Fruit fly (Drosophila melanogaster): ENCODE measurements around the gene CG10375.
A peak's percentile ranks its signal among the peaks of the same experiment; 100 is the strongest.

Gene CG10375

dm6 chr3R:23767417-23767853, at the start of gene CG10375, which contains the start of gene CG10214 (continued):
- TF ChIP-seq CG17829 (tag; optimal IDR thresholded peaks at IDR 0.05) (peak; percentile 81), CG4820 (GFP tag; optimal IDR thresholded peaks at IDR 0.05) (peak; percentile 70), knrl (GFP tag; IDR thresholded peaks at IDR 0.05; ENCODE audit: partially characterized antibody) (peak; percentile 49; the same call in 1 of the 3 replicates), cg (GFP tag; optimal IDR thresholded peaks at IDR 0.05) (no peak), exex (tag; optimal IDR thresholded peaks at IDR 0.05) (peak; percentile 39), gt (GFP tag; IDR thresholded peaks at IDR 0.05) (no peak), CG9797 (GFP tag; optimal IDR thresholded peaks at IDR 0.05) (peak; percentile 98), CG4854 (GFP tag; optimal IDR thresholded peaks at IDR 0.05) (peak; percentile 67), Bdp1 (GFP tag; optimal IDR thresholded peaks at IDR 0.05) (peak; percentile 66), gem (tag; optimal IDR thresholded peaks at IDR 0.05) (peak; percentile 78), CG6791 (GFP tag; IDR thresholded peaks at IDR 0.05; ENCODE audit: partially characterized antibody) (no peak), CG34422 (GFP tag; IDR thresholded peaks at IDR 0.05) (peak; percentile 34; the same call in 1 of the 3 replicates), CG11504 (tag; optimal IDR thresholded peaks at IDR 0.05) (no peak), CG9817 (tag; optimal IDR thresholded peaks at IDR 0.05) (peak; percentile 66), CG13775 (GFP tag; optimal IDR thresholded peaks at IDR 0.05) (peak; percentile 62), cad (GFP tag; optimal IDR thresholded peaks at IDR 0.05) (no peak), CG15073 (GFP tag; optimal IDR thresholded peaks at IDR 0.05) (peak; percentile 29), Eip74EF (GFP tag; optimal IDR thresholded peaks at IDR 0.05) (peak in 1 of 2 experiments; percentile 25), CG10209 (GFP tag; optimal IDR thresholded peaks at IDR 0.05) (peak; percentile 57), CG4617 (GFP tag; optimal IDR thresholded peaks at IDR 0.05; ENCODE audit: borderline replicate concordance) (peak; percentile 95), CG8924 (tag; optimal IDR thresholded peaks at IDR 0.05) (peak; percentile 72), Xrp1 (GFP tag; IDR thresholded peaks at IDR 0.05) (peak; percentile 62; the same call in 1 of the 2 replicates), CG11696 (GFP tag; IDR thresholded peaks at IDR 0.05) (no peak), CG6175 (GFP tag; IDR thresholded peaks at IDR 0.05) (no peak), Meics (GFP tag; optimal IDR thresholded peaks at IDR 0.05) (peak; percentile 76), CG9876 (GFP tag; optimal IDR thresholded peaks at IDR 0.05) (peak; percentile 74), CG1024 (GFP tag; IDR thresholded peaks at IDR 0.05) (no peak), Chrac-16 (GFP tag; optimal IDR thresholded peaks at IDR 0.05) (peak; percentile 70), toy (GFP tag; IDR thresholded peaks at IDR 0.05) (no peak), ro (GFP tag; IDR thresholded peaks at IDR 0.05) (no peak), phol (tag; optimal IDR thresholded peaks at IDR 0.05) (peak; percentile 98), schlank (tag; optimal IDR thresholded peaks at IDR 0.05) (peak; percentile 30), Mrtf (GFP tag; IDR thresholded peaks at IDR 0.05) (no peak), twi (tag; optimal IDR thresholded peaks at IDR 0.05) (peak; percentile 85), grn (GFP tag; optimal IDR thresholded peaks at IDR 0.05) (peak; percentile 20), kni (GFP tag; optimal IDR thresholded peaks at IDR 0.05) (peak; percentile 23), CG6272 (GFP tag; IDR thresholded peaks at IDR 0.05) (0 out of 2 replicates have a peak, but pooled peaks have one; percentile 27), CG16815 (GFP tag; optimal IDR thresholded peaks at IDR 0.05) (peak; percentile 20), pita (GFP tag; optimal IDR thresholded peaks at IDR 0.05) (no peak), Hsf (GFP tag; optimal IDR thresholded peaks at IDR 0.05) (peak; percentile 87), CG8290 (GFP tag; optimal IDR thresholded peaks at IDR 0.05) (peak; percentile 85), CG8290 (tag; optimal IDR thresholded peaks at IDR 0.05) (peak; percentile 57 to 92), CG18599 (GFP tag; optimal IDR thresholded peaks at IDR 0.05) (peak; percentile 78), CG18011 (GFP tag; optimal IDR thresholded peaks at IDR 0.05) (peak; percentile 8), crol (GFP tag; IDR thresholded peaks at IDR 0.05) (no peak), rib (GFP tag; IDR thresholded peaks at IDR 0.05) (no peak), maf-S (GFP tag; optimal IDR thresholded peaks at IDR 0.05) (peak; percentile 74), CG2678 (tag; optimal IDR thresholded peaks at IDR 0.05) (peak; percentile 74), kay (GFP tag; optimal IDR thresholded peaks at IDR 0.05) (peak; percentile 47), CG10431 (GFP tag; optimal IDR thresholded peaks at IDR 0.05) (no peak), pros (GFP tag; optimal IDR thresholded peaks at IDR 0.05) (no peak)

All from whole organism, embryonic.